Worm (Caenorhabditis elegans): Measurements from ENCODE around the gene nduv-3.
A peak's percentile ranks its signal among the peaks of the same experiment; 100 is the strongest.

nduv-3 gene

DNA sequence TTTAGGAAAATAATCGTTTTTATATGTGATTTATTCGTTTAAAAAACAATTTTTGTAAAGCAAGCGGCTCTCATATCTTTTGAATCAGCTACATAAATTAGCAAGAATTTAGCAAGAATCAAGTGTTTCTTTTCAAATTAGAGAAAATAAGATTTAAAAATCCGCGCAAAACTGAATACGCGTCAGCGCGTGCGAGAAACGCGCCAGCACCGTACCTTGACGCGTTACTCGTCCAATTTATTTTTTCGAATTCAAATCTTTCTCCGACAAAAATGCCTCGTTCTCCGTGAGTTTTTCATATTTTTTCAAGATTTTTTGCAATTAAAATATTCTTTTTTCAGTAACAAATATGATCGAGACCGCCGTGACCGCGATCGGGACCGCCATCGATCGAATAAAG is 35.2 kb downstream of the nduv-3 start, which contains the start of gene Y94H6A.3 (continued):
- TF ChIP-seq dve-1 (tag; optimal IDR thresholded peaks at IDR 0.05; ENCODE audit: insufficient read depth) (peak; percentile 84), duxl-1 (tag; optimal IDR thresholded peaks at IDR 0.05; ENCODE audit: poor library complexity) (peak; percentile 65), lsy-2 (tag; optimal IDR thresholded peaks at IDR 0.05) (peak; percentile 31 to 94), sdz-12 (GFP tag; optimal IDR thresholded peaks at IDR 0.05) (no peak), saeg-2 (GFP tag; IDR thresholded peaks at IDR 0.05) (no peak), spr-1 (tag; optimal IDR thresholded peaks at IDR 0.05) (peak; percentile 67), lin-1 (GFP tag; IDR thresholded peaks at IDR 0.05) (no peak), daf-12 (tag; optimal IDR thresholded peaks at IDR 0.05) (no peak), jun-1 (tag; optimal IDR thresholded peaks at IDR 0.05) (peak; percentile 80), nhr-25 (tag; optimal IDR thresholded peaks at IDR 0.05; ENCODE audit: borderline replicate concordance, insufficient read depth) (no peak), lin-13 (GFP tag; optimal IDR thresholded peaks at IDR 0.05) (peak; percentile 87), ama-1 (optimal IDR thresholded peaks at IDR 0.05) (peak; percentile 66), T20F7.1 (GFP tag; optimal IDR thresholded peaks at IDR 0.05) (peak; percentile 84), lin-39 (tag; optimal IDR thresholded peaks at IDR 0.05) (no peak), madf-9 (GFP tag; conservative IDR thresholded peaks at IDR 0.05) (0 out of 2 replicates have a peak, but pooled peaks have one; percentile 20), mes-2 (tag; optimal IDR thresholded peaks at IDR 0.05; ENCODE audit: poor library complexity, severe bottlenecking) (peak; percentile 91), F10B5.3 (tag; optimal IDR thresholded peaks at IDR 0.05) (peak; percentile 56), arid-1 (GFP tag; conservative IDR thresholded peaks at IDR 0.05) (0 out of 2 replicates have a peak, but pooled peaks have one; percentile 33), unc-62 (GFP tag; optimal IDR thresholded peaks at IDR 0.05 in 1 of 2) (peak in 1 of 2 experiments; percentile 79), unc-62 (tag; optimal IDR thresholded peaks at IDR 0.05) (no peak), php-3 (GFP tag; IDR thresholded peaks at IDR 0.05) (0 out of 2 replicates have a peak, but pooled peaks have one; percentile 43), F44E2.7 (GFP tag; IDR thresholded peaks at IDR 0.05) (no peak), Y75B8A.6 (GFP tag; IDR thresholded peaks at IDR 0.05) (no peak), ceh-44 (GFP tag; IDR thresholded peaks at IDR 0.05) (no peak), nhr-77 (tag; optimal IDR thresholded peaks at IDR 0.05) (peak; percentile 78), hlh-11 (tag; optimal IDR thresholded peaks at IDR 0.05) (peak; percentile 64), nhr-48 (tag; optimal IDR thresholded peaks at IDR 0.05) (peak; percentile 16), nhr-111 (GFP tag; optimal IDR thresholded peaks at IDR 0.05) (no peak), nhr-28 (tag; optimal IDR thresholded peaks at IDR 0.05) (peak; percentile 54), nhr-42 (GFP tag; IDR thresholded peaks at IDR 0.05) (peak; percentile 74; the same call in 1 of the 2 replicates), ceh-20 (GFP tag; IDR thresholded peaks at IDR 0.05) (peak; percentile 74), pha-4 (GFP tag; IDR thresholded peaks at IDR 0.05) (0 out of 2 replicates have a peak, but pooled peaks have one; percentile 32), pha-4 (tag; optimal IDR thresholded peaks at IDR 0.05) (no peak), madf-5 (GFP tag; IDR thresholded peaks at IDR 0.05) (no peak), nhr-6 (tag; optimal IDR thresholded peaks at IDR 0.05) (peak; percentile 77), pqm-1 (tag; optimal IDR thresholded peaks at IDR 0.05) (no peak), dpl-1 (GFP tag; optimal IDR thresholded peaks at IDR 0.05) (peak; percentile 98), D1046.2 (GFP tag; IDR thresholded peaks at IDR 0.05) (no peak), fkh-10 (GFP tag; optimal IDR thresholded peaks at IDR 0.05) (peak; percentile 54), daf-16 (GFP tag; optimal IDR thresholded peaks at IDR 0.05) (peak in 1 of 2 experiments; percentile 32), daf-16 (tag; optimal IDR thresholded peaks at IDR 0.05) (peak; percentile 34), ZK337.2 (GFP tag; IDR thresholded peaks at IDR 0.05) (no peak)

DNA sequence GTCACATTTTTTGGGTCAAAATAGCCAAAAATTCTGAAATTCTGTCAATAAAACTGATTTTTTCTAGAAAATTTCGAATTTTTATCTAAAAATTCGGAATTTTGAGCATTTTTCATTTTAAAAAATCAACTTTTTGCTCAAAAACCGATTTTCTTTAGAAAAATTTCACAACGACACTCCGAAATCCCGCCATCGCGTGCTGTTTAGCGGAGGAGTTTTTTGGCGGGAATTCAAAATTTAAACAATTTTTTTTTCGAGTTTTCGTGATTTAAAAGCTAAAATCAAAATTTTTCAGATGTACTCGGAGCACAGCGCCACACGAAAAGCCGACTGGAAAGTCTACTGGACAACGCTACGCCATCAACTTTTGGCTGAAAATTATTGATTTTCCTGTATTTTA is 36.6 kb downstream of the nduv-3 start:
- TF ChIP-seq ctbp-1 (GFP tag; IDR thresholded peaks at IDR 0.05) (no peak), daf-8 (GFP tag; IDR thresholded peaks at IDR 0.05) (no peak), dmd-6 (GFP tag; IDR thresholded peaks at IDR 0.05) (no peak), Y48G9A.11 (GFP tag; IDR thresholded peaks at IDR 0.05) (peak; percentile 94), ceh-44 (GFP tag; IDR thresholded peaks at IDR 0.05) (no peak), lin-38 (GFP tag; IDR thresholded peaks at IDR 0.05) (0 out of 2 replicates have a peak, but pooled peaks have one; percentile 3), dpl-1 (GFP tag; optimal IDR thresholded peaks at IDR 0.05) (peak; percentile 45), T20F7.1 (GFP tag; optimal IDR thresholded peaks at IDR 0.05) (peak; percentile 57), F49E8.2 (tag; optimal IDR thresholded peaks at IDR 0.05; ENCODE audit: borderline replicate concordance) (no peak)

Data from whole organism, L4 larva.